Worm (Caenorhabditis elegans): ENCODE data around the gene acs-10.

acs-10 gene

ce11 chrV:14176572-14176971 is 30.3 kb downstream of the acs-10 start:
- TF ChIP-seq nfya-2 (GFP tag; IDR thresholded peaks at IDR 0.05) = no peak
- no peak for TF ChIP-seq egl-18 (GFP tag; IDR thresholded peaks at IDR 0.05)

- no peak for TF ChIP-seq snpc-1.1 (tag; optimal IDR thresholded peaks at IDR 0.05; ENCODE audit: insufficient read depth)
- peak; percentile 58 for TF ChIP-seq hmg-1.2 (GFP tag; IDR thresholded peaks at IDR 0.05)
Observed at ce11 chrV:14177657-14178129, 31.4 kb downstream of the acs-10 start, which contains the start of gene ceh-74. TSS of gene ceh-74 (plus strand) at chrV:14178079.

- TF ChIP-seq K12H6.12 (tag; optimal IDR thresholded peaks at IDR 0.05) (no peak), lsl-1 (GFP tag; optimal IDR thresholded peaks at IDR 0.05) (no peak), unc-130 (GFP tag; optimal IDR thresholded peaks at IDR 0.05) (no peak), nfya-2 (GFP tag; IDR thresholded peaks at IDR 0.05) (no peak), F37B4.10 (GFP tag; IDR thresholded peaks at IDR 0.05) (no peak), snpc-4 (GFP tag; optimal IDR thresholded peaks at IDR 0.05) (no peak), snpc-4 (tag; optimal IDR thresholded peaks at IDR 0.05) (no peak), lsy-27 (tag; optimal IDR thresholded peaks at IDR 0.05; ENCODE audit: borderline replicate concordance, insufficient read depth) (no peak)
Observed at ce11 chrV:14179947-14180346, 33.6 kb downstream of the acs-10 start, which contains the start of gene ZC376.8. TSS of gene ZC376.8 (plus strand) at chrV:14180247.

- TF ChIP-seq let-526 (GFP tag; IDR thresholded peaks at IDR 0.05) (no peak), ztf-25 (GFP tag; IDR thresholded peaks at IDR 0.05) (no peak), sea-2 (GFP tag; IDR thresholded peaks at IDR 0.05) (no peak), madf-8 (GFP tag; conservative IDR thresholded peaks at IDR 0.05) (no peak), C06A6.2 (GFP tag; conservative IDR thresholded peaks at IDR 0.05) (no peak), tlf-1 (GFP tag; optimal IDR thresholded peaks at IDR 0.05) (no peak), Y53F4B.3 (GFP tag; IDR thresholded peaks at IDR 0.05) (no peak), B0035.1 (tag; optimal IDR thresholded peaks at IDR 0.05) (no peak), T07F8.4 (tag; optimal IDR thresholded peaks at IDR 0.05) (no peak), atf-7 (tag; optimal IDR thresholded peaks at IDR 0.05) (no peak), F52B5.7 (tag; optimal IDR thresholded peaks at IDR 0.05) (no peak), snpc-1.1 (tag; optimal IDR thresholded peaks at IDR 0.05; ENCODE audit: insufficient read depth) (no peak), hlh-12 (tag; optimal IDR thresholded peaks at IDR 0.05) (no peak)
Observed at ce11 chrV:14182860-14183259, 36.6 kb downstream of the acs-10 start, which contains the start of gene cest-2.3. TSS of gene cest-2.3 (minus strand) at chrV:14182960.

ce11 chrV:14185438-14185837 is 39.1 kb downstream of the acs-10 start, which contains the start of the genes trm-1 and ints-2:
TSS of gene trm-1 (minus strand) at chrV:14185612.
TSS of gene ints-2 (plus strand) at chrV:14185686.
- TF ChIP-seq ztf-6 (GFP tag; IDR thresholded peaks at IDR 0.05) (no peak), F33H1.4 (GFP tag; IDR thresholded peaks at IDR 0.05) (peak; percentile 21; the same call in 1 of the 2 replicates), die-1 (tag; optimal IDR thresholded peaks at IDR 0.05) (no peak), aptf-3 (GFP tag; IDR thresholded peaks at IDR 0.05) (no peak), attf-5 (GFP tag; optimal IDR thresholded peaks at IDR 0.05) (peak; percentile 20), mcd-1 (GFP tag; IDR thresholded peaks at IDR 0.05) (peak; percentile 96), lsl-1 (GFP tag; optimal IDR thresholded peaks at IDR 0.05) (peak; percentile 4), D2030.7 (GFP tag; IDR thresholded peaks at IDR 0.05) (no peak), snpc-4 (GFP tag; optimal IDR thresholded peaks at IDR 0.05) (no peak), snpc-4 (tag; optimal IDR thresholded peaks at IDR 0.05) (peak in 1 of 4 experiments; percentile 45), hmg-1.2 (GFP tag; IDR thresholded peaks at IDR 0.05) (0 out of 2 replicates have a peak, but pooled peaks have one; percentile 19), efl-1 (GFP tag; optimal IDR thresholded peaks at IDR 0.05) (peak; percentile 21), ekl-4 (GFP tag; IDR thresholded peaks at IDR 0.05) (no peak), lin-35 (GFP tag; optimal IDR thresholded peaks at IDR 0.05) (peak in 1 of 3 experiments; percentile 36), lin-54 (GFP tag; optimal IDR thresholded peaks at IDR 0.05) (peak; percentile 10), zim-3 (tag; optimal IDR thresholded peaks at IDR 0.05) (no peak), sptf-2 (GFP tag; optimal IDR thresholded peaks at IDR 0.05) (no peak), ZK185.1 (tag; optimal IDR thresholded peaks at IDR 0.05; ENCODE audit: poor library complexity, severe bottlenecking) (peak; percentile 27)
